Worm (Caenorhabditis elegans): ENCODE data around the gene C09G5.14.

C09G5.14 gene

ce11 chrII:10723069-10723468, at the start of gene C09G5.14:
TSS of gene C09G5.14 (minus strand) at chrII:10723169.
- no peak for TF ChIP-seq zfp-2 (tag; optimal IDR thresholded peaks at IDR 0.05)
- TF ChIP-seq dmd-9 (GFP tag; IDR thresholded peaks at IDR 0.05): no peak
- TF ChIP-seq cey-2 (tag; optimal IDR thresholded peaks at IDR 0.05; ENCODE audit: borderline replicate concordance, insufficient read depth): no peak
- TF ChIP-seq daf-12 (tag; optimal IDR thresholded peaks at IDR 0.05): no peak
- no peak for TF ChIP-seq Y105C5A.15 (GFP tag; IDR thresholded peaks at IDR 0.05)
- TF ChIP-seq unc-39 (tag; optimal IDR thresholded peaks at IDR 0.05): no peak
- no peak for TF ChIP-seq nhr-6 (tag; optimal IDR thresholded peaks at IDR 0.05)
- no peak for TF ChIP-seq pqm-1 (tag; optimal IDR thresholded peaks at IDR 0.05)
- no peak for TF ChIP-seq zip-11 (GFP tag; IDR thresholded peaks at IDR 0.05)
- TF ChIP-seq ztf-7 (tag; optimal IDR thresholded peaks at IDR 0.05): no peak
- TF ChIP-seq php-3 (GFP tag; IDR thresholded peaks at IDR 0.05): no peak
- no peak for TF ChIP-seq aly-2 (tag; optimal IDR thresholded peaks at IDR 0.05)
- no peak for TF ChIP-seq lin-38 (GFP tag; IDR thresholded peaks at IDR 0.05)
- no peak for TF ChIP-seq daf-19 (GFP tag; conservative IDR thresholded peaks at IDR 0.05)
- TF ChIP-seq zfp-3 (GFP tag; conservative IDR thresholded peaks at IDR 0.05): no peak
- no peak for TF ChIP-seq lsy-2 (tag; optimal IDR thresholded peaks at IDR 0.05)

ce11 chrII:10769291-10769690, 46.3 kb upstream of the C09G5.14 start:
- TF ChIP-seq unc-39 (tag; optimal IDR thresholded peaks at IDR 0.05) (no peak), nhr-42 (GFP tag; IDR thresholded peaks at IDR 0.05) (no peak), vab-7 (GFP tag; IDR thresholded peaks at IDR 0.05) (no peak), ctbp-1 (GFP tag; IDR thresholded peaks at IDR 0.05) (0 out of 2 replicates have a peak, but pooled peaks have one; percentile 43), rbr-2 (tag; optimal IDR thresholded peaks at IDR 0.05) (no peak), ceh-20 (GFP tag; IDR thresholded peaks at IDR 0.05) (no peak), F10B5.3 (tag; optimal IDR thresholded peaks at IDR 0.05) (no peak), jun-1 (tag; optimal IDR thresholded peaks at IDR 0.05) (no peak), ces-1 (GFP tag; optimal IDR thresholded peaks at IDR 0.05) (peak; percentile 79), dmd-6 (GFP tag; IDR thresholded peaks at IDR 0.05) (no peak), nhr-10 (tag; optimal IDR thresholded peaks at IDR 0.05) (no peak), nhr-11 (tag; optimal IDR thresholded peaks at IDR 0.05) (no peak), nhr-102 (tag; optimal IDR thresholded peaks at IDR 0.05) (no peak), php-3 (GFP tag; IDR thresholded peaks at IDR 0.05) (no peak), fkh-10 (GFP tag; optimal IDR thresholded peaks at IDR 0.05) (peak; percentile 83), T26A8.4 (GFP tag; IDR thresholded peaks at IDR 0.05) (no peak), madf-5 (GFP tag; IDR thresholded peaks at IDR 0.05) (no peak), snpc-1.2 (GFP tag; IDR thresholded peaks at IDR 0.05) (no peak)

- TF ChIP-seq sdz-12 (GFP tag; optimal IDR thresholded peaks at IDR 0.05): no peak
- TF ChIP-seq Y105C5A.15 (GFP tag; IDR thresholded peaks at IDR 0.05): no peak
- peak in 1 of 2 experiments; percentile 74 for TF ChIP-seq unc-62 (GFP tag; optimal IDR thresholded peaks at IDR 0.05 in 1 of 2)
- TF ChIP-seq unc-62 (tag; optimal IDR thresholded peaks at IDR 0.05): no peak
Measured at ce11 chrII:10767977-10768376, 45.0 kb upstream of the C09G5.14 start.

ce11 chrII:10766773-10767172, 43.8 kb upstream of the C09G5.14 start:
- TF ChIP-seq duxl-1 (tag; optimal IDR thresholded peaks at IDR 0.05; ENCODE audit: poor library complexity) (no peak), nhr-102 (tag; optimal IDR thresholded peaks at IDR 0.05) (no peak), pqm-1 (tag; optimal IDR thresholded peaks at IDR 0.05) (no peak), cey-2 (tag; optimal IDR thresholded peaks at IDR 0.05; ENCODE audit: borderline replicate concordance, insufficient read depth) (no peak), hlh-11 (tag; optimal IDR thresholded peaks at IDR 0.05) (no peak), zfp-2 (tag; optimal IDR thresholded peaks at IDR 0.05) (no peak), ceh-44 (GFP tag; IDR thresholded peaks at IDR 0.05) (no peak), lin-39 (tag; optimal IDR thresholded peaks at IDR 0.05) (no peak), lir-3 (tag; optimal IDR thresholded peaks at IDR 0.05) (no peak), ces-1 (GFP tag; optimal IDR thresholded peaks at IDR 0.05) (no peak), skn-1 (tag; optimal IDR thresholded peaks at IDR 0.05) (no peak)
